Fruit fly (Drosophila melanogaster): ENCODE measurements around the gene CG43740.

CG43740 gene

dm6 chrX:10318962-10319571, 14.4 kb upstream of the CG43740 start (continued):
- no peak for TF ChIP-seq CG7786 (GFP tag; optimal IDR thresholded peaks at IDR 0.05)
- peak; percentile 2 for TF ChIP-seq B-H2 (GFP tag; optimal IDR thresholded peaks at IDR 0.05)
- TF ChIP-seq p53 (GFP tag; optimal IDR thresholded peaks at IDR 0.05), result no peak
- TF ChIP-seq psq (GFP tag; optimal IDR thresholded peaks at IDR 0.05), result no peak
- TF ChIP-seq oc (tag; optimal IDR thresholded peaks at IDR 0.05), result no peak
- TF ChIP-seq E2f1 (GFP tag; IDR thresholded peaks at IDR 0.05), result peak; percentile 52; the same call in 1 of the 2 replicates
- TF ChIP-seq BEAF-32 (GFP tag; optimal IDR thresholded peaks at IDR 0.05), result no peak
- TF ChIP-seq CG14441 (GFP tag; IDR thresholded peaks at IDR 0.05), result no peak
- TF ChIP-seq sima (GFP tag; optimal IDR thresholded peaks at IDR 0.05), result no peak
- no peak for TF ChIP-seq CG33557 (GFP tag; optimal IDR thresholded peaks at IDR 0.05)
- no peak for TF ChIP-seq CG9609 (GFP tag; optimal IDR thresholded peaks at IDR 0.05)
- TF ChIP-seq lbe (GFP tag; optimal IDR thresholded peaks at IDR 0.05), result no peak
- no peak for TF ChIP-seq seq (GFP tag; IDR thresholded peaks at IDR 0.05)
- no peak for TF ChIP-seq nau (GFP tag; optimal IDR thresholded peaks at IDR 0.05)
- TF ChIP-seq sd (tag; optimal IDR thresholded peaks at IDR 0.05), result no peak
- no peak for TF ChIP-seq Fer1 (GFP tag; optimal IDR thresholded peaks at IDR 0.05)
- peak; percentile 7; the same call in 1 of the 2 replicates for TF ChIP-seq Rfx (GFP tag; IDR thresholded peaks at IDR 0.05)
- TF ChIP-seq C15 (GFP tag; IDR thresholded peaks at IDR 0.05), result no peak
- TF ChIP-seq tll (GFP tag; optimal IDR thresholded peaks at IDR 0.05), result no peak
- TF ChIP-seq eyg (GFP tag; optimal IDR thresholded peaks at IDR 0.05), result no peak
- TF ChIP-seq CG2678 (tag; optimal IDR thresholded peaks at IDR 0.05), result peak; percentile 1
- peak; percentile 28 for TF ChIP-seq CG2120 (GFP tag; optimal IDR thresholded peaks at IDR 0.05)
- no peak for TF ChIP-seq Sry-δ (GFP tag; optimal IDR thresholded peaks at IDR 0.05)
- peak; percentile 5 for TF ChIP-seq CG30403 (GFP tag; optimal IDR thresholded peaks at IDR 0.05)
- TF ChIP-seq Hr78 (GFP tag; optimal IDR thresholded peaks at IDR 0.05), result peak in 1 of 2 experiments; percentile 90
- no peak for TF ChIP-seq danr (GFP tag; IDR thresholded peaks at IDR 0.05)
- peak; percentile 93 for TF ChIP-seq Deaf1 (tag; optimal IDR thresholded peaks at IDR 0.05)
- no peak for TF ChIP-seq NK7.1 (GFP tag; optimal IDR thresholded peaks at IDR 0.05)
- no peak for TF ChIP-seq Ssrp (tag; optimal IDR thresholded peaks at IDR 0.05)
- no peak for TF ChIP-seq CG17912 (GFP tag; optimal IDR thresholded peaks at IDR 0.05)
- no peak for TF ChIP-seq fru (optimal IDR thresholded peaks at IDR 0.05)
- peak; percentile 13; the same call in 1 of the 2 replicates for TF ChIP-seq Ptx1 (GFP tag; IDR thresholded peaks at IDR 0.05)
- no peak for TF ChIP-seq vvl (GFP tag; IDR thresholded peaks at IDR 0.05)
- TF ChIP-seq CG8924 (tag; optimal IDR thresholded peaks at IDR 0.05), result no peak
- TF ChIP-seq CG7556 (GFP tag; optimal IDR thresholded peaks at IDR 0.05), result peak; percentile 47
- peak; percentile 20; the same call in 1 of the 2 replicates for TF ChIP-seq amos (GFP tag; IDR thresholded peaks at IDR 0.05; ENCODE audit: partially characterized antibody)
- TF ChIP-seq crc (GFP tag; optimal IDR thresholded peaks at IDR 0.05), result no peak
- no peak for TF ChIP-seq bsh (GFP tag; optimal IDR thresholded peaks at IDR 0.05)
- no peak for TF ChIP-seq Ets97D (GFP tag; optimal IDR thresholded peaks at IDR 0.05)
- TF ChIP-seq Hr51 (GFP tag; optimal IDR thresholded peaks at IDR 0.05), result peak in 1 of 2 experiments; percentile 33
- TF ChIP-seq aop (GFP tag; IDR thresholded peaks at IDR 0.05), result no peak
- TF ChIP-seq CG42726 (GFP tag; IDR thresholded peaks at IDR 0.05; ENCODE audit: partially characterized antibody), result 0 out of 2 replicates have a peak, but pooled peaks have one; percentile 18
- TF ChIP-seq bbx (GFP tag; IDR thresholded peaks at IDR 0.05; ENCODE audit: partially characterized antibody), result no peak; the same call in 1 of the 2 replicates
- no peak for TF ChIP-seq CG15011 (GFP tag; optimal IDR thresholded peaks at IDR 0.05)
- peak; percentile 21 for TF ChIP-seq CG18599 (GFP tag; optimal IDR thresholded peaks at IDR 0.05)
- TF ChIP-seq CG2129 (GFP tag; IDR thresholded peaks at IDR 0.05; ENCODE audit: partially characterized antibody), result no peak
- no peak for TF ChIP-seq wor (GFP tag; IDR thresholded peaks at IDR 0.05)
- no peak for TF ChIP-seq CG14860 (GFP tag; IDR thresholded peaks at IDR 0.05; ENCODE audit: partially characterized antibody)
- TF ChIP-seq row (GFP tag; IDR thresholded peaks at IDR 0.05), result peak; percentile 79

Measured in whole organism, embryonic.